Worm (Caenorhabditis elegans) whole organism, mixed stage, embryonic: ENCODE data around the gene pitr-3.

Experiments
- M03D4.4 ChIP-seq: sonication (generic microtip); optimal IDR thresholded peaks from 2 replicates; lab custom pipeline; 2017; ENCODE audit warnings: mild to moderate bottlenecking, missing genetic modification characterization, missing compliant biosample characterization
- ces-1 ChIP-seq: fragments of 150-350 bp; optimal IDR thresholded peaks from 2 replicates; lab custom pipeline; 2014; ENCODE audit warnings: missing biosample characterization, missing genetic modification reagents, missing genetic modification characterization
- drap-1 ChIP-seq: fragments of 200-800 bp; sonication (Bioruptor generic); optimal IDR thresholded peaks from 3 replicates; lab custom pipeline; 2018; ENCODE audit warnings: mild to moderate bottlenecking, missing genetic modification characterization, missing compliant biosample characterization
- elt-3 ChIP-seq: fragments of 150-350 bp; optimal IDR thresholded peaks from 2 replicates; lab custom pipeline; 2014; ENCODE audit warnings: missing biosample characterization, missing genetic modification characterization
- lin-13 ChIP-seq: fragments of 150-350 bp; optimal IDR thresholded peaks from 2 replicates; lab custom pipeline; 2014; ENCODE audit warnings: missing biosample characterization, missing genetic modification characterization
- nhr-2 ChIP-seq: fragments of 150-350 bp; optimal IDR thresholded peaks from 2 replicates; lab custom pipeline; 2014; ENCODE audit warnings: missing biosample characterization, missing genetic modification characterization
- nhr-28 ChIP-seq: fragments of 150-350 bp; optimal IDR thresholded peaks from 2 replicates; lab custom pipeline; 2014; ENCODE audit warnings: missing biosample characterization, missing genetic modification characterization
- nhr-76 ChIP-seq: sonication (generic microtip); optimal IDR thresholded peaks from 2 replicates; lab custom pipeline; 2017; ENCODE audit warnings: missing biosample characterization, missing genetic modification characterization
- pha-4 ChIP-seq: fragments of 150-350 bp; optimal IDR thresholded peaks from 2 replicates; lab custom pipeline; 2018; ENCODE audit warnings: missing biosample characterization, missing genetic modification reagents, missing genetic modification characterization
- sem-2 ChIP-seq: fragments of 200-800 bp; sonication (Bioruptor generic); optimal IDR thresholded peaks from 2 replicates; lab custom pipeline; 2018; ENCODE audit warnings: mild to moderate bottlenecking, missing genetic modification characterization, missing compliant biosample characterization
- snpc-4 ChIP-seq: fragments of 150-350 bp; optimal IDR thresholded peaks from 2 replicates; lab custom pipeline; 2014; ENCODE audit warnings: missing biosample characterization, missing genetic modification characterization
- tbx-8 ChIP-seq: fragments of 200-800 bp; sonication (Bioruptor generic); optimal IDR thresholded peaks from 2 replicates; lab custom pipeline; 2018; ENCODE audit warnings: mild to moderate bottlenecking, missing genetic modification characterization, moderate library complexity, missing compliant biosample characterization
- unc-39 ChIP-seq: fragments of 150-350 bp; optimal IDR thresholded peaks from 2 replicates; lab custom pipeline; 2014; ENCODE audit warnings: missing biosample characterization, missing genetic modification characterization
- unc-62 ChIP-seq: fragments of 150-350 bp; optimal IDR thresholded peaks from 2 replicates; lab custom pipeline; 2014; ENCODE audit warnings: missing biosample characterization, missing genetic modification reagents, missing genetic modification characterization

DNA sequence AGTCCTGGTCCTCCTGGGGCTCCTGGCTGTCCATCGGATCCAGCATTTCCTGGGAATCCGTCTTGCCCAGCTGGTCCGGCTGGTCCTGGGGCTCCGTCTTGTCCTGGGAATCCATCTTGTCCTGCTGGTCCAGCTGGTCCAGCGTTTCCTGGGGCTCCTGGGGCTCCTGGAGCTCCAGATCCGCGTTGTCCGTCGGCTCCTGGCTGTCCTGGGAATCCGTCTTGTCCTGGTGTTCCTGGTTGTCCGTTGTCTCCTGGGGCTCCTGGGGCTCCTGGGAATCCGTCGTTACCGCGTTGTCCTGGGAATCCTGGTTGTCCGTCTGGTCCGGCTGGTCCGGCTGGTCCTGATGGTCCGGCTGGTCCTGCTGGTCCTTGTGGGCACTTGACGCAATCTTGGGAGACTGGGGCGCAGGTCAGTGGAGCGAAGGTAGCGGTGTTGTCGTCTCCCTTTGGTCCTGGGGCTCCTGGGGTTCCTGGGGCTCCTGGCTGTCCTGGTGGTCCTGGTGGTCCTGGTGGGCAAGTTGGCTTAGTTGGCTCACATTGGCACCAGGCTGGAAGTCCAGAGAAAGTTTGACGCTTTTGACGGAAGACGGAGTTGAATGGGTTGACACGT is 21.0 kb upstream of the pitr-3 start:
- TF ChIP-seq lin-13 (tag; lab: Kevin White, UChicago) = no peak
- no peak for TF ChIP-seq unc-62 (GFP tag; lab: Kevin White, UChicago)
- TF ChIP-seq ces-1 (GFP tag; lab: Kevin White, UChicago) = no peak
- TF ChIP-seq drap-1 (GFP tag; lab: Kevin White, UChicago) = no peak
- TF ChIP-seq nhr-28 (tag; lab: Kevin White, UChicago) = no peak
- no peak for TF ChIP-seq elt-3 (tag; lab: Kevin White, UChicago)
- no peak for TF ChIP-seq nhr-2 (tag; lab: Kevin White, UChicago)
- no peak for TF ChIP-seq M03D4.4 (tag; lab: Kevin White, UChicago)
- no peak for TF ChIP-seq pha-4
- no peak for TF ChIP-seq snpc-4 (tag; lab: Kevin White, UChicago)
- TF ChIP-seq unc-39 = no peak
- no peak for TF ChIP-seq tbx-8 (GFP tag; lab: Kevin White, UChicago)
- TF ChIP-seq nhr-76 (tag; lab: Kevin White, UChicago) = no peak
- no peak for TF ChIP-seq sem-2
